Fruit fly (Drosophila melanogaster) whole organism, embryonic: ENCODE data around the gene CG5181.

ENCODE experiments used
- Bgb ChIP-seq: fragments of 200-800 bp; sonication (Bioruptor generic); IDR thresholded peaks from 2 replicates; pipeline ENCODE4 v1.3.6; 2022; ENCODE audit warnings: missing biosample characterization, missing genetic modification characterization; ENCODE audit not compliant: partially characterized antibody
- CG10209 ChIP-seq: fragments of 200-800 bp; sonication (Bioruptor generic); optimal IDR thresholded peaks from 3 replicates; lab custom pipeline; 2017; ENCODE audit warnings: missing biosample characterization, mild to moderate bottlenecking, missing genetic modification characterization, missing genetic modification reagents
- CG10543 ChIP-seq: fragments of 200-800 bp; sonication (Bioruptor generic); optimal IDR thresholded peaks from 3 replicates; lab custom pipeline; 2017; ENCODE audit warnings: missing biosample characterization, mild to moderate bottlenecking, missing genetic modification characterization, moderate library complexity
- CG12104 ChIP-seq: fragments of 200-800 bp; sonication (Bioruptor generic); optimal IDR thresholded peaks from 3 replicates; lab custom pipeline; 2016; ENCODE audit warnings: missing biosample characterization, missing genetic modification characterization
- CG12299 ChIP-seq: fragments of 200-800 bp; sonication (Bioruptor generic); optimal IDR thresholded peaks from 2 replicates; lab custom pipeline; 2018; ENCODE audit warnings: missing biosample characterization, mild to moderate bottlenecking, missing genetic modification characterization
- CG12942 ChIP-seq: fragments of 200-800 bp; sonication (Bioruptor generic); optimal IDR thresholded peaks from 3 replicates; lab custom pipeline; 2016; ENCODE audit warnings: missing biosample characterization, missing genetic modification characterization
- CG14710 ChIP-seq: fragments of 200-800 bp; sonication (Bioruptor generic); optimal IDR thresholded peaks from 3 replicates; lab custom pipeline; 2019; ENCODE audit warnings: missing biosample characterization, mild to moderate bottlenecking, missing genetic modification characterization, moderate library complexity
- CG15011 ChIP-seq: fragments of 200-800 bp; sonication (Bioruptor generic); optimal IDR thresholded peaks from 3 replicates; lab custom pipeline; 2018; ENCODE audit warnings: missing biosample characterization, mild to moderate bottlenecking, missing genetic modification characterization
- CG15696 ChIP-seq: fragments of 200-800 bp; sonication (Bioruptor generic); optimal IDR thresholded peaks from 2 replicates; lab custom pipeline; 2019; ENCODE audit warnings: missing biosample characterization, mild to moderate bottlenecking, missing genetic modification characterization, moderate library complexity
- CG17385 ChIP-seq: fragments of 200-800 bp; sonication (Bioruptor generic); optimal IDR thresholded peaks from 3 replicates; lab custom pipeline; 2018; ENCODE audit warnings: missing biosample characterization, mild to moderate bottlenecking, missing genetic modification characterization
- CG2875 ChIP-seq: fragments of 200-800 bp; sonication (Bioruptor generic); optimal IDR thresholded peaks from 2 replicates; lab custom pipeline; 2017; ENCODE audit warnings: missing biosample characterization, mild to moderate bottlenecking, missing genetic modification characterization, missing genetic modification reagents
- CG32767 ChIP-seq: fragments of 200-800 bp; sonication (Bioruptor generic); IDR thresholded peaks from 2 replicates; pipeline ENCODE4 v1.3.6; 2022; ENCODE audit warnings: missing biosample characterization, missing genetic modification characterization
- CG3838 ChIP-seq: fragments of 200-800 bp; sonication (Bioruptor generic); optimal IDR thresholded peaks from 3 replicates; lab custom pipeline; 2016; ENCODE audit warnings: missing biosample characterization, missing genetic modification characterization
- CG4328 ChIP-seq: fragments of 200-800 bp; sonication (Bioruptor generic); optimal IDR thresholded peaks from 3 replicates; lab custom pipeline; 2017; ENCODE audit warnings: missing biosample characterization, missing genetic modification reagents, missing genetic modification characterization
- CG8281 ChIP-seq: fragments of 200-800 bp; sonication (Bioruptor generic); optimal IDR thresholded peaks from 2 replicates; lab custom pipeline; 2018; ENCODE audit warnings: missing biosample characterization, mild to moderate bottlenecking, missing genetic modification characterization, moderate library complexity
- CG8388 ChIP-seq: fragments of 200-800 bp; sonication (Bioruptor generic); optimal IDR thresholded peaks from 2 replicates; lab custom pipeline; 2019; ENCODE audit warnings: missing biosample characterization, mild to moderate bottlenecking, missing genetic modification characterization, moderate library complexity
- CHES-1-like ChIP-seq: fragments of 200-800 bp; sonication (Bioruptor generic); optimal IDR thresholded peaks from 2 replicates; lab custom pipeline; 2016; ENCODE audit warnings: missing biosample characterization, missing genetic modification characterization
- CoRest ChIP-seq: fragments of 200-800 bp; sonication (Bioruptor generic); optimal IDR thresholded peaks from 3 replicates; lab custom pipeline; 2018; ENCODE audit warnings: missing biosample characterization, mild to moderate bottlenecking, missing genetic modification characterization, moderate library complexity
- D19A ChIP-seq: fragments of 200-800 bp; optimal IDR thresholded peaks from 3 replicates; lab custom pipeline; 2019; ENCODE audit warnings: missing biosample characterization, mild to moderate bottlenecking, missing genetic modification characterization, moderate library complexity
- Ets97D ChIP-seq: fragments of 200-800 bp; sonication (Bioruptor generic); optimal IDR thresholded peaks from 3 replicates; lab custom pipeline; 2016; ENCODE audit warnings: missing biosample characterization, missing genetic modification characterization
- Lhr ChIP-seq: fragments of 200-800 bp; sonication (Bioruptor generic); optimal IDR thresholded peaks from 3 replicates; lab custom pipeline; 2017; ENCODE audit warnings: mild to moderate bottlenecking, missing biosample characterization, missing genetic modification reagents, missing genetic modification characterization
- Lpt ChIP-seq: fragments of >200 bp; optimal IDR thresholded peaks from 2 replicates; lab custom pipeline; 2018; ENCODE audit warnings: missing biosample characterization, missing genetic modification characterization
- Myb ChIP-seq: fragments of 200-800 bp; sonication (Bioruptor generic); optimal IDR thresholded peaks from 2 replicates; lab custom pipeline; 2016; ENCODE audit warnings: missing biosample characterization, missing genetic modification characterization
- Optix ChIP-seq: fragments of 200-800 bp; sonication (Bioruptor generic); IDR thresholded peaks from 3 replicates; pipeline ENCODE4 v1.3.6; 2022; ENCODE audit warnings: missing biosample characterization, missing genetic modification characterization
- Poxn ChIP-seq: fragments of 200-800 bp; sonication (Bioruptor generic); IDR thresholded peaks from 2 replicates; pipeline ENCODE4 v1.3.6; 2022; ENCODE audit warnings: missing biosample characterization, missing genetic modification characterization
- Ravus ChIP-seq: fragments of 200-800 bp; sonication (Bioruptor generic); IDR thresholded peaks from 2 replicates; pipeline ENCODE4 v1.3.6; 2022; ENCODE audit warnings: missing biosample characterization, missing genetic modification characterization
- Sox100B ChIP-seq: fragments of 200-800 bp; sonication (Bioruptor generic); optimal IDR thresholded peaks from 3 replicates; lab custom pipeline; 2018; ENCODE audit warnings: missing biosample characterization, mild to moderate bottlenecking, missing genetic modification characterization
- Trl ChIP-seq, 3 experiments: fragments of >200 bp in 2 of 3; fragments of 200-800 bp in 1 of 3; sonication (Bioruptor generic) in 1 of 3; optimal IDR thresholded peaks; 2 replicates in 1 of 3; 3 replicates in 2 of 3; lab custom pipeline; 2016 to 2017; ENCODE audit warnings: missing biosample characterization in 1 of 3, missing genetic modification characterization in 1 of 3
- ap ChIP-seq: fragments of 200-800 bp; sonication (Bioruptor generic); IDR thresholded peaks from 2 replicates; pipeline ENCODE4 v1.3.6; 2022; ENCODE audit warnings: missing biosample characterization, missing genetic modification characterization
- ato ChIP-seq: fragments of 200-800 bp; sonication (Bioruptor generic); IDR thresholded peaks from 2 replicates; pipeline ENCODE4 v1.3.6; 2022; ENCODE audit warnings: missing biosample characterization, missing genetic modification characterization; ENCODE audit not compliant: partially characterized antibody
- bcd ChIP-seq: fragments of 200-800 bp; sonication (Bioruptor generic); optimal IDR thresholded peaks from 2 replicates; lab custom pipeline; 2017; ENCODE audit warnings: missing biosample characterization, mild to moderate bottlenecking, missing genetic modification characterization
- bigmax ChIP-seq: fragments of 200-800 bp; sonication (Bioruptor generic); optimal IDR thresholded peaks from 2 replicates; lab custom pipeline; 2018; ENCODE audit warnings: missing biosample characterization, mild to moderate bottlenecking, missing genetic modification characterization
- chm ChIP-seq: fragments of 200-800 bp; sonication (Bioruptor generic); IDR thresholded peaks from 2 replicates; pipeline ENCODE4 v1.3.6; 2022; ENCODE audit warnings: missing biosample characterization, missing genetic modification characterization
- crol ChIP-seq: fragments of 200-800 bp; sonication (Bioruptor generic); IDR thresholded peaks from 2 replicates; pipeline ENCODE4 v1.3.6; 2022; ENCODE audit warnings: missing biosample characterization, missing genetic modification characterization
- dmrt11E ChIP-seq: fragments of 200-800 bp; sonication (Bioruptor generic); optimal IDR thresholded peaks from 3 replicates; lab custom pipeline; 2018; ENCODE audit warnings: missing biosample characterization, mild to moderate bottlenecking, missing genetic modification characterization, moderate library complexity
- en ChIP-seq: fragments of 200-800 bp; sonication (Bioruptor generic); optimal IDR thresholded peaks from 2 replicates; lab custom pipeline; 2016; ENCODE audit warnings: missing biosample characterization, missing genetic modification characterization
- fd64A ChIP-seq: fragments of 200-800 bp; sonication (Bioruptor generic); optimal IDR thresholded peaks from 3 replicates; lab custom pipeline; 2018; ENCODE audit warnings: missing biosample characterization, mild to moderate bottlenecking, missing genetic modification characterization
- fu2 ChIP-seq: fragments of 200-800 bp; sonication (Bioruptor generic); optimal IDR thresholded peaks from 2 replicates; lab custom pipeline; 2016; ENCODE audit warnings: missing biosample characterization, missing genetic modification characterization
- hth ChIP-seq: fragments of >200 bp; optimal IDR thresholded peaks from 2 replicates; lab custom pipeline; 2017; ENCODE audit warnings: inconsistent platforms
- klu ChIP-seq: fragments of 200-800 bp; sonication (Bioruptor generic); IDR thresholded peaks from 2 replicates; pipeline ENCODE4 v1.3.6; 2022; ENCODE audit warnings: missing biosample characterization, missing genetic modification characterization
- lbe ChIP-seq: fragments of 200-800 bp; sonication (Bioruptor generic); optimal IDR thresholded peaks from 2 replicates; lab custom pipeline; 2016; ENCODE audit warnings: missing biosample characterization, mild to moderate bottlenecking, missing genetic modification characterization
- lola ChIP-seq, 3 experiments: fragments of >200 bp in 2 of 3; fragments of 200-800 bp in 1 of 3; sonication (Bioruptor generic) in 1 of 3; optimal IDR thresholded peaks; 2 replicates each; lab custom pipeline; 2017 to 2019; ENCODE audit warnings: missing biosample characterization in 3 of 3, missing genetic modification characterization in 3 of 3, mild to moderate bottlenecking in 1 of 3, moderate library complexity in 1 of 3
- lov ChIP-seq, 2 experiments: fragments of 200-800 bp in 1 of 2; fragments of >200 bp in 1 of 2; sonication (Bioruptor generic) in 1 of 2; IDR thresholded peaks in 1 of 2; optimal IDR thresholded peaks in 1 of 2; 2 replicates in 1 of 2; 3 replicates in 1 of 2; pipeline versions ENCODE4 v1.3.6 to Lab custom; 2017 to 2022; ENCODE audit warnings: missing biosample characterization in 1 of 2, missing genetic modification characterization in 1 of 2
- maf-S ChIP-seq: fragments of 200-800 bp; sonication (Bioruptor generic); optimal IDR thresholded peaks from 2 replicates; lab custom pipeline; 2016; ENCODE audit warnings: missing biosample characterization, missing genetic modification characterization
- otp ChIP-seq: fragments of 200-800 bp; sonication (Bioruptor generic); IDR thresholded peaks from 3 replicates; pipeline ENCODE4, ENCODE4 v1.3.6; 2022; ENCODE audit warnings: missing biosample characterization, missing genetic modification characterization
- rib ChIP-seq: fragments of 200-800 bp; sonication (Bioruptor generic); IDR thresholded peaks from 2 replicates; pipeline ENCODE4 v1.3.6; 2022; ENCODE audit warnings: missing biosample characterization, missing genetic modification characterization
- sc ChIP-seq, 3 experiments: fragments of >200 bp in 2 of 3; fragments of 200-800 bp in 1 of 3; sonication (Bioruptor generic) in 1 of 3; optimal IDR thresholded peaks; 2 replicates in 2 of 3; 3 replicates in 1 of 3; lab custom pipeline; 2017; ENCODE audit warnings: mild to moderate bottlenecking in 1 of 3, missing biosample characterization in 1 of 3, missing genetic modification characterization in 1 of 3, missing genetic modification reagents in 1 of 3
- zf30C ChIP-seq: fragments of 200-800 bp; sonication (Bioruptor generic); optimal IDR thresholded peaks from 3 replicates; lab custom pipeline; 2018; ENCODE audit warnings: missing biosample characterization, mild to moderate bottlenecking, missing genetic modification characterization

CG5181 gene

DNA sequence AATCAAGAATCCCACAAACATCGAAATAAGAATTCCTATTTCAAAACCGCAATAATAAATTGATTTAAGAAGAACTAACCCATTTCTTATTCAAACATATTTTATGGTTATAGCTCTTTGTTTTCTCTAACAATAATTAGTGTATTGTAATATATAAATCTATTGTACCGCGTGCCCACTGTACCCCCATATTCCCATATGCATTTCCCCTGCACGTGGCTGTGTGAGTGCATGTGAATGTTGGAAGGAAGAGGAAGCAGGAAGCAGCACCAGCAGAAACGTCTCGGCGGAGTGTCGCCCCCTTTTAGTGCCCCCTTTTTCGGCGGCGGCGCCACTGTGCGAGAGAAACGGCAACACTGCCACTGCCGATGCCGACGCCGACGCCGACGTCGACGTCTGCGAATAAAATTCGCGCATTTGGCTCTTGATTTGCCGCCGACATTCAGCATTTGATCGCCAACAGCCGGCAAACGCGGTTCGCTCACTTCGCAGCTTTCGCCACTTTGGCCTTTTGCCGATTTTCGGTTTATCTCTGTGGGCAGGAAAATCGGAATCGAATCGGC lies 13.8 kb upstream of the CG5181 start (continued):
- TF ChIP-seq maf-S (GFP tag; lab: Kevin White, UChicago) (no peak), ato (GFP tag; lab: Robert Waterston, UW) (no peak), dmrt11E (tag; lab: Kevin White, UChicago) (peak; percentile 10), hth (lab: Kevin White, UChicago) (no peak), CG12104 (GFP tag; lab: Kevin White, UChicago) (no peak), CG15696 (tag; lab: Kevin White, UChicago) (peak; percentile 8), CG8388 (GFP tag; lab: Kevin White, UChicago) (no peak), otp (GFP tag; lab: Robert Waterston, UW) (no peak; the same call in 2 of the 3 replicates), ap (GFP tag; lab: Robert Waterston, UW) (no peak), sc (optimal IDR thresholded peaks at IDR 0.05; lab: Kevin White, UChicago) (no peak), sc (GFP tag; optimal IDR thresholded peaks at IDR 0.05; lab: Kevin White, UChicago) (no peak), CG8281 (tag; lab: Kevin White, UChicago) (no peak), bigmax (GFP tag; lab: Kevin White, UChicago) (no peak), crol (GFP tag; lab: Robert Waterston, UW) (no peak), chm (GFP tag; lab: Robert Waterston, UW) (peak; percentile 81), Myb (peak; percentile 26), CG12942 (GFP tag; lab: Kevin White, UChicago) (peak; percentile 10), CG17385 (GFP tag; lab: Kevin White, UChicago) (peak; percentile 72), Sox100B (no peak), klu (GFP tag; lab: Robert Waterston, UW) (no peak), rib (peak; percentile 94), CG3838 (GFP tag; lab: Kevin White, UChicago) (no peak), Poxn (no peak), Lpt (GFP tag; lab: Kevin White, UChicago) (no peak), zf30C (GFP tag; lab: Kevin White, UChicago) (no peak), Ravus (GFP tag; lab: Robert Waterston, UW) (peak; percentile 28), lov (optimal IDR thresholded peaks at IDR 0.05; lab: Kevin White, UChicago) (no peak), lov (GFP tag; IDR thresholded peaks at IDR 0.05; lab: Robert Waterston, UW) (no peak), CG12299 (tag; lab: Kevin White, UChicago) (no peak), en (no peak), D19A (tag; lab: Kevin White, UChicago) (no peak), CG15011 (GFP tag; lab: Kevin White, UChicago) (no peak), CG4328 (GFP tag; lab: Kevin White, UChicago) (no peak), CG14710 (tag; lab: Kevin White, UChicago) (peak; percentile 16), fd64A (GFP tag; lab: Kevin White, UChicago) (no peak), Optix (GFP tag; lab: Robert Waterston, UW) (0 out of 3 replicates have a peak, but pooled peaks have one; percentile 42), Lhr (GFP tag; lab: Kevin White, UChicago) (no peak), Ets97D (peak; percentile 23), CoRest (tag; lab: Kevin White, UChicago) (no peak), lola (GFP tag; optimal IDR thresholded peaks at IDR 0.05; lab: Kevin White, UChicago) (no peak), lbe (GFP tag; lab: Kevin White, UChicago) (peak; percentile 71), fu2 (peak; percentile 23), CG10543 (GFP tag; lab: Kevin White, UChicago) (no peak), CHES-1-like (GFP tag; lab: Kevin White, UChicago) (peak; percentile 8), CG32767 (peak; percentile 45; the same call in 1 of the 2 replicates), Trl (optimal IDR thresholded peaks at IDR 0.05; lab: Kevin White, UChicago) (no peak), Trl (GFP tag; optimal IDR thresholded peaks at IDR 0.05; lab: Kevin White, UChicago) (no peak), CG10209 (GFP tag; lab: Kevin White, UChicago) (peak; percentile 7), CG2875 (GFP tag; lab: Kevin White, UChicago) (no peak), Bgb (GFP tag; lab: Robert Waterston, UW) (no peak; the same call in 1 of the 2 replicates), bcd (GFP tag; lab: Kevin White, UChicago) (peak; percentile 8)
